Worm (Caenorhabditis elegans) whole organism, L2 larva: ENCODE data around the gene F47C12.8.

ENCODE experiments used
- C34F6.9 ChIP-seq: fragments of 150-350 bp; optimal IDR thresholded peaks from 2 replicates; lab custom pipeline; 2014; ENCODE audit warnings: missing biosample characterization, missing genetic modification characterization
- F13H6.1 ChIP-seq: sonication (generic microtip); optimal IDR thresholded peaks from 2 replicates; lab custom pipeline; 2016; ENCODE audit warnings: missing genetic modification characterization, missing compliant biosample characterization
- R02D3.7 ChIP-seq: fragments of 150-350 bp; optimal IDR thresholded peaks from 2 replicates; lab custom pipeline; 2014; ENCODE audit warnings: missing biosample characterization, missing genetic modification characterization
- Y55F3AM.14 ChIP-seq: fragments of 200-800 bp; sonication (Bioruptor generic); optimal IDR thresholded peaks from 2 replicates; lab custom pipeline; 2018; ENCODE audit warnings: mild to moderate bottlenecking, missing genetic modification characterization, missing compliant biosample characterization
- ZK546.5 ChIP-seq: sonication (generic microtip); optimal IDR thresholded peaks from 2 replicates; lab custom pipeline; 2017; ENCODE audit warnings: missing biosample characterization, missing genetic modification characterization
- alr-1 ChIP-seq: fragments of 150-350 bp; optimal IDR thresholded peaks from 2 replicates; lab custom pipeline; 2014; ENCODE audit warnings: missing biosample characterization, missing genetic modification characterization
- aly-2 ChIP-seq: fragments of 150-350 bp; optimal IDR thresholded peaks from 2 replicates; lab custom pipeline; 2014; ENCODE audit warnings: missing biosample characterization, missing genetic modification characterization
- ama-1 ChIP-seq: fragments of 150-350 bp; optimal IDR thresholded peaks from 2 replicates; lab custom pipeline; 2018; ENCODE audit warnings: inconsistent platforms
- blmp-1 ChIP-seq: sonication (generic microtip); optimal IDR thresholded peaks from 2 replicates; lab custom pipeline; 2017; ENCODE audit warnings: missing genetic modification characterization, mild to moderate bottlenecking, missing compliant biosample characterization, antibody characterized with exemption, moderate library complexity; ENCODE audit not compliant: insufficient read depth
- ceh-16 ChIP-seq: fragments of 150-350 bp; optimal IDR thresholded peaks from 2 replicates; lab custom pipeline; 2014; ENCODE audit warnings: missing biosample characterization, missing genetic modification characterization
- ceh-82 ChIP-seq: fragments of 150-350 bp; optimal IDR thresholded peaks from 2 replicates; lab custom pipeline; 2014; ENCODE audit warnings: missing biosample characterization, missing genetic modification characterization
- crh-2 ChIP-seq: sonication (generic microtip); optimal IDR thresholded peaks from 2 replicates; lab custom pipeline; 2017; ENCODE audit warnings: missing biosample characterization, missing genetic modification characterization
- dmd-4 ChIP-seq: sonication (generic microtip); optimal IDR thresholded peaks from 2 replicates; lab custom pipeline; 2017; ENCODE audit warnings: missing biosample characterization, missing genetic modification characterization
- elt-1 ChIP-seq: fragments of 150-350 bp; optimal IDR thresholded peaks from 2 replicates; lab custom pipeline; 2014; ENCODE audit warnings: missing biosample characterization, missing genetic modification characterization
- elt-3 ChIP-seq: sonication (generic microtip); optimal IDR thresholded peaks from 2 replicates; lab custom pipeline; 2017; ENCODE audit warnings: missing biosample characterization, missing genetic modification characterization
- gmeb-1 ChIP-seq: fragments of 150-350 bp; optimal IDR thresholded peaks from 2 replicates; lab custom pipeline; 2014; ENCODE audit warnings: missing biosample characterization, missing genetic modification characterization
- lin-13 ChIP-seq: fragments of 150-350 bp; optimal IDR thresholded peaks from 2 replicates; lab custom pipeline; 2014; ENCODE audit warnings: missing biosample characterization, missing genetic modification reagents, missing genetic modification characterization
- lin-39 ChIP-seq: fragments of 150-350 bp; optimal IDR thresholded peaks from 2 replicates; lab custom pipeline; 2014; ENCODE audit warnings: missing biosample characterization, missing genetic modification reagents, missing genetic modification characterization
- mab-5 ChIP-seq: fragments of 150-350 bp; optimal IDR thresholded peaks from 2 replicates; lab custom pipeline; 2014; ENCODE audit warnings: missing biosample characterization, missing genetic modification characterization
- mbf-1 ChIP-seq: sonication (generic microtip); optimal IDR thresholded peaks from 2 replicates; lab custom pipeline; 2017; ENCODE audit warnings: missing biosample characterization, missing genetic modification characterization
- nhr-10 ChIP-seq: sonication (generic microtip); optimal IDR thresholded peaks from 2 replicates; lab custom pipeline; 2017; ENCODE audit warnings: missing biosample characterization, missing genetic modification characterization
- nhr-11 ChIP-seq: fragments of 150-350 bp; optimal IDR thresholded peaks from 2 replicates; lab custom pipeline; 2014; ENCODE audit warnings: missing biosample characterization, missing genetic modification characterization
- nhr-12 ChIP-seq: fragments of 150-350 bp; optimal IDR thresholded peaks from 2 replicates; lab custom pipeline; 2014; ENCODE audit warnings: missing biosample characterization, missing genetic modification characterization
- nhr-129 ChIP-seq: fragments of 150-350 bp; optimal IDR thresholded peaks from 2 replicates; lab custom pipeline; 2014; ENCODE audit warnings: missing biosample characterization, missing genetic modification characterization
- nhr-23 ChIP-seq: fragments of 150-350 bp; optimal IDR thresholded peaks from 2 replicates; lab custom pipeline; 2014; ENCODE audit warnings: missing biosample characterization, missing genetic modification reagents, missing genetic modification characterization
- nhr-237 ChIP-seq: fragments of 150-350 bp; optimal IDR thresholded peaks from 2 replicates; lab custom pipeline; 2014; ENCODE audit warnings: missing biosample characterization, missing genetic modification characterization
- nhr-25 ChIP-seq: fragments of 150-350 bp; sonication (generic microtip); optimal IDR thresholded peaks from 3 replicates; lab custom pipeline; 2014; ENCODE audit warnings: missing biosample characterization, missing genetic modification characterization
- nhr-6 ChIP-seq: fragments of 150-350 bp; optimal IDR thresholded peaks from 2 replicates; lab custom pipeline; 2014; ENCODE audit warnings: missing biosample characterization, missing genetic modification characterization
- nhr-77 ChIP-seq: fragments of 150-350 bp; optimal IDR thresholded peaks from 2 replicates; lab custom pipeline; 2014; ENCODE audit warnings: missing biosample characterization, missing genetic modification characterization
- peb-1 ChIP-seq: fragments of 150-350 bp; optimal IDR thresholded peaks from 2 replicates; lab custom pipeline; 2014; ENCODE audit warnings: missing biosample characterization, missing genetic modification characterization
- sem-4 ChIP-seq: fragments of 150-350 bp; optimal IDR thresholded peaks from 2 replicates; lab custom pipeline; 2014; ENCODE audit warnings: missing biosample characterization, missing genetic modification reagents, missing genetic modification characterization
- skn-1 ChIP-seq: sonication (generic microtip); optimal IDR thresholded peaks from 2 replicates; lab custom pipeline; 2017; ENCODE audit warnings: missing biosample characterization, missing genetic modification characterization
- sma-3 ChIP-seq: sonication (generic microtip); optimal IDR thresholded peaks from 2 replicates; lab custom pipeline; 2016; ENCODE audit warnings: missing genetic modification reagents, missing genetic modification characterization, missing compliant biosample characterization
- snpc-4 ChIP-seq: fragments of 150-350 bp; optimal IDR thresholded peaks from 2 replicates; lab custom pipeline; 2014; ENCODE audit warnings: missing biosample characterization, missing genetic modification characterization
- unc-39 ChIP-seq: fragments of 150-350 bp; optimal IDR thresholded peaks from 2 replicates; lab custom pipeline; 2014; ENCODE audit warnings: missing biosample characterization, missing genetic modification characterization
- unc-62 ChIP-seq: fragments of 150-350 bp; optimal IDR thresholded peaks from 2 replicates; lab custom pipeline; 2014; ENCODE audit warnings: missing biosample characterization, missing genetic modification reagents, missing genetic modification characterization
- zag-1 ChIP-seq: fragments of 150-350 bp; optimal IDR thresholded peaks from 2 replicates; lab custom pipeline; 2014; ENCODE audit warnings: missing biosample characterization, missing genetic modification characterization
- ztf-11 ChIP-seq: sonication (generic microtip); optimal IDR thresholded peaks from 2 replicates; lab custom pipeline; 2017; ENCODE audit warnings: missing biosample characterization, missing genetic modification characterization
- ztf-4 ChIP-seq: fragments of 150-350 bp; optimal IDR thresholded peaks from 2 replicates; lab custom pipeline; 2014; ENCODE audit warnings: missing biosample characterization, missing genetic modification characterization

The F47C12.8 gene

ce11 chrIV:4013621-4014020 lies 15.2 kb upstream of the F47C12.8 start:
- TF ChIP-seq mbf-1 (no peak), ZK546.5 (tag; lab: Kevin White, UChicago) (no peak), ceh-16 (tag; lab: Kevin White, UChicago) (no peak), unc-39 (no peak), aly-2 (tag; lab: Kevin White, UChicago) (no peak), nhr-6 (tag; lab: Kevin White, UChicago) (no peak)

DNA sequence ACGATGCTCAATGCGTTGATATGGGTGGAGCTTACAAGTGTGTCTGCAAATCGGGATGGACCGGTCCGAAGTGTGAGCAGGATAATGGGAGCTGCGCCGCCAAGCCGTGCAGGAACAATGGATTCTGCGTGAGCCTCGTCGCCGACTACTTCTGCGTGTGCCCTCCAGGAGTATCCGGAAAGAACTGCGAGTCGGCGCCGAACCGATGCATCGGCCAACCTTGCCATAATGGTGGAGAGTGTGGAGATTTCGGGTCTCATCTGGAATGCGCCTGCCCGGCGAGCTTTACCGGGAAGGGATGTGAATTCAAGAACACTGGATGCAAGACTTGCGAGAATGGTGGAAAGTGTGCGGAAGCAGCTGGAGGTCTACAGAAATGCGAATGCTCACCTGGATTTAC lies 11.5 kb upstream of the F47C12.8 start:
- TF ChIP-seq nhr-77, result no peak
- TF ChIP-seq nhr-23, result no peak
- TF ChIP-seq lin-39 (tag; lab: Kevin White, UChicago), result no peak
- no peak for TF ChIP-seq nhr-12 (tag; lab: Kevin White, UChicago)
- no peak for TF ChIP-seq ztf-11 (tag; lab: Kevin White, UChicago)
- no peak for TF ChIP-seq F13H6.1 (tag; lab: Kevin White, UChicago)
- no peak for TF ChIP-seq nhr-237 (tag; lab: Kevin White, UChicago)
- TF ChIP-seq zag-1, result no peak
- no peak for TF ChIP-seq dmd-4
- no peak for TF ChIP-seq elt-1 (tag; lab: Kevin White, UChicago)
- TF ChIP-seq snpc-4 (tag; lab: Kevin White, UChicago), result no peak
- no peak for TF ChIP-seq unc-62 (GFP tag; lab: Kevin White, UChicago)
- no peak for TF ChIP-seq ZK546.5 (tag; lab: Kevin White, UChicago)
- TF ChIP-seq gmeb-1 (tag; lab: Kevin White, UChicago), result no peak
- TF ChIP-seq nhr-10 (tag; lab: Kevin White, UChicago), result no peak
- no peak for TF ChIP-seq nhr-11
- no peak for TF ChIP-seq elt-3 (tag; lab: Kevin White, UChicago)

DNA sequence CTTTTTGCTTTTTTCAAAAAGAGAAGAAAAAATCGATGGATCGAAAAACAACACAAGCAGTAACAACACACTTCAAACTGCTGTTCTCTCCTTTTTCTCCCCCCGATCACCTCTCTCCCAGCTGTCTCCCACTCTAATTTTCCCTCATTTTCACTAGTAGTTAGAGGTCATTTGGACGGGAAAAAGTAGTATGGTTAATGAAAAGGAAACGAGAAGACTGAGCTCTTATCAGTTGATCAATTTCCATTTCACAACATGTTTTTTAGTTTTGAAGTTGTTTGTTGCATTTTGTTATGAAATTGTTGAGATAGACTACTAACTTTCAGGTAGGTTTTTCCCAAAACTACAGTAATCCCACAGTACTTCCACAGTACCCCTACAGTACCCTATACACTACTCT lies 10.0 kb upstream of the F47C12.8 start:
- TF ChIP-seq blmp-1 (tag; lab: Kevin White, UChicago) (peak; percentile 65), alr-1 (no peak)

DNA sequence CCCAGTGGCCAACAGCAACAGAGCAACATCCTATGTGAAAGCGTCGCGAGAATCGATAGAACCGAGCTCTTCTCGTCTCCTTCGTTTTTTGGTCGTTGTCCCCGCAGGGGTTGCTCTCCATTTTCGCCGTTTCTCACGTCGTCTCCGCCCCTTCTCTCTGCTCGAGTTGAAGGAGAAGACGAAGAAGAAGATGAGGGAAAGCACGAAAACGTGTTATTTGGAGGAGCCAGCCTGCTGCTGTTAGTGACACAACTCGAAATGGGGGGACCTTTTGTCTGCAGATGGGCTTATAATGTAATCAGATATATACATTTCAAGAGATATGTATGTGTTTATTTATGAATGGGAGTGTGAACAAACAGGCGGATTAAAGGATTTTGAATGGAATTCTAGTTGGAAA lies 9.3 kb upstream of the F47C12.8 start, which contains the start of gene W02C12.2:
Gene W02C12.2, minus strand, starts transcription at position 277 of the 400 bp plus-strand sequence.
- TF ChIP-seq C34F6.9, result peak; percentile 38
- no peak for TF ChIP-seq nhr-6 (tag; lab: Kevin White, UChicago)
- TF ChIP-seq, all 48 proteins: peak for 1

DNA sequence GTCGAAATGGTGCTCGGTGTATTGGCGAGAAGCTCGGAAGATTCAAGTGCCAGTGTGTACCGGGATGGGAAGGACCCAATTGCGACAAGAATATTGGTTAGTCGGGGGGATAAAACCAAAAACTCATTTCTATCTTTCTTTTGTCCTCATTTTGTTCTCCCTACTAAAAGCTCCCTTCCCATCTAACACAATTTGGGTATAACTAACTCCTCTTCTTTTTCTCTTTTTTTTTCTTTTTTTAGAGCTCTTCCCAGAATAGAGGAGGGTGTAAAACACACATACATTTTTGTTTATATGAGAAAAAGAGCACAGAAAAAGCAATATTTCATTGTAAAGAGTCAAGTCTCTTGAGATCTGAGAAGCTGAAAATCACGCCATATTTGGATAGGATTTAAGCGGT lies 6.7 kb upstream of the F47C12.8 start:
- TF ChIP-seq zag-1 (peak; percentile 49), gmeb-1 (tag; lab: Kevin White, UChicago) (no peak)
- TF ChIP-seq, all 48 proteins: peak for 1

ce11 chrIV:4004221-4004620 lies 5.8 kb upstream of the F47C12.8 start:
- TF ChIP-seq ztf-4 (no peak), ceh-82 (tag; lab: Kevin White, UChicago) (no peak), nhr-11 (no peak), elt-3 (tag; lab: Kevin White, UChicago) (no peak), Y55F3AM.14 (no peak), unc-39 (no peak), nhr-6 (tag; lab: Kevin White, UChicago) (no peak), mab-5 (tag; lab: Kevin White, UChicago) (no peak), C34F6.9 (no peak)

ce11 chrIV:3999662-4000061 lies 1.2 kb upstream of the F47C12.8 start:
- no peak for TF ChIP-seq peb-1
- no peak for TF ChIP-seq ama-1
- no peak for TF ChIP-seq mab-5 (tag; lab: Kevin White, UChicago)
- no peak for TF ChIP-seq nhr-11
- no peak for TF ChIP-seq ztf-11 (tag; lab: Kevin White, UChicago)
- TF ChIP-seq ceh-16 (tag; lab: Kevin White, UChicago), result no peak
- TF ChIP-seq skn-1 (tag; lab: Kevin White, UChicago), result no peak
- no peak for TF ChIP-seq nhr-23
- TF ChIP-seq nhr-10 (tag; lab: Kevin White, UChicago), result no peak
- TF ChIP-seq sem-4 (tag; lab: Kevin White, UChicago), result no peak
- no peak for TF ChIP-seq nhr-129 (tag; lab: Kevin White, UChicago)
- no peak for TF ChIP-seq crh-2 (tag; lab: Kevin White, UChicago)
- TF ChIP-seq sma-3 (GFP tag; lab: Kevin White, UChicago), result no peak
- no peak for TF ChIP-seq nhr-12 (tag; lab: Kevin White, UChicago)
- TF ChIP-seq lin-13 (GFP tag; lab: Kevin White, UChicago), result no peak
- no peak for TF ChIP-seq nhr-25 (tag; lab: Kevin White, UChicago)
- no peak for TF ChIP-seq R02D3.7 (tag; lab: Kevin White, UChicago)
- TF ChIP-seq unc-62 (GFP tag; lab: Kevin White, UChicago), result no peak
